Worm (Caenorhabditis elegans): ENCODE results near the gene srbc-5.

DNA sequence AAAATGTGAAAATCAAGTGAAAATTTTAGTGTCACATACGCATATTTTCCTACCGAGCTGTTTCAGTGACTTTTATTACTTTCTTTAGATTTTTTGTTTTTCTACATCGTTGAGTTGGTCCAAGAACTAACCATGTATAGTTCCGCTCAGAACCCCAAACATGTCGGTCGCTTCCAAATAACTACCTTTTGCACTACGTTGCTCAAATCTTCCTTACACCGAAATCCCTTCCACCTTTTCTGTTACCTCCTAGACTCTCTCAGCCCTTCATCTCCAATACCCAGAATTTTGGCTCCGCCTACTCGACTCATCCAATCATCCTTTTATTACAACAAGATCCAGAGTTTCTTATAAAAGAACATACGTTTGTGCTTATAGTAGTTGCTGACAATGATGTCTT lies 24.5 kb downstream of the srbc-5 start, which contains the start of gene F35F10.5:
- TF ChIP-seq lin-13 (GFP tag; optimal IDR thresholded peaks at IDR 0.05) (no peak), nhr-77 (tag; optimal IDR thresholded peaks at IDR 0.05) (no peak), pqm-1 (tag; optimal IDR thresholded peaks at IDR 0.05) (no peak), ama-1 (optimal IDR thresholded peaks at IDR 0.05) (no peak), ztf-11 (tag; optimal IDR thresholded peaks at IDR 0.05) (no peak)
